Worm (Caenorhabditis elegans) whole organism, young adult: ENCODE data around the gene fipr-6.

Experiments used
- B0336.3 ChIP-seq: fragments of 200-800 bp; sonication (Bioruptor generic); IDR thresholded peaks from 2 replicates; pipeline ENCODE4 v1.3.6; 2022; ENCODE audit warnings: missing genetic modification characterization, missing compliant biosample characterization
- C06A6.2 ChIP-seq: fragments of 200-800 bp; sonication (Bioruptor generic); conservative IDR thresholded peaks from 2 replicates; pipeline ENCODE4 v1.3.6; 2022; ENCODE audit warnings: missing genetic modification characterization, missing compliant biosample characterization
- F10E7.11 ChIP-seq: sonication (generic microtip); optimal IDR thresholded peaks from 2 replicates; lab custom pipeline; 2017; ENCODE audit warnings: mild to moderate bottlenecking, missing genetic modification characterization, moderate library complexity, missing compliant biosample characterization
- F23B12.7 ChIP-seq: sonication (generic microtip); optimal IDR thresholded peaks from 2 replicates; lab custom pipeline; 2017; ENCODE audit warnings: missing genetic modification characterization, mild to moderate bottlenecking, missing compliant biosample characterization, antibody characterized with exemption, moderate library complexity; ENCODE audit not compliant: insufficient read depth
- F39B2.1 ChIP-seq: fragments of 200-800 bp; sonication (Bioruptor generic); IDR thresholded peaks from 2 replicates; pipeline ENCODE4 v1.3.6; 2022; ENCODE audit warnings: missing genetic modification reagents, missing genetic modification characterization, missing compliant biosample characterization
- F52B5.7 ChIP-seq: sonication (generic microtip); optimal IDR thresholded peaks from 2 replicates; lab custom pipeline; 2016; ENCODE audit warnings: mild to moderate bottlenecking, missing genetic modification characterization, missing compliant biosample characterization
- F57A8.1 ChIP-seq: fragments of 200-800 bp; sonication (Bioruptor generic); optimal IDR thresholded peaks from 2 replicates; lab custom pipeline; 2018; ENCODE audit warnings: mild to moderate bottlenecking, missing genetic modification characterization, moderate library complexity, missing compliant biosample characterization
- aptf-2 ChIP-seq: fragments of 200-800 bp; sonication (Bioruptor generic); conservative IDR thresholded peaks from 2 replicates; pipeline ENCODE4 v1.3.6; 2022; ENCODE audit warnings: missing genetic modification reagents, missing genetic modification characterization, missing compliant biosample characterization
- atf-7 ChIP-seq: sonication (generic microtip); optimal IDR thresholded peaks from 2 replicates; lab custom pipeline; 2017; ENCODE audit warnings: mild to moderate bottlenecking, missing genetic modification characterization, missing compliant biosample characterization
- attf-3 ChIP-seq: fragments of 200-800 bp; sonication (Bioruptor generic); conservative IDR thresholded peaks from 2 replicates; pipeline ENCODE4 v1.3.6; 2022; ENCODE audit warnings: missing genetic modification reagents, missing genetic modification characterization, missing compliant biosample characterization
- attf-5 ChIP-seq: fragments of 200-800 bp; sonication (Bioruptor generic); optimal IDR thresholded peaks from 2 replicates; lab custom pipeline; 2018; ENCODE audit warnings: mild to moderate bottlenecking, missing genetic modification characterization, missing compliant biosample characterization
- cebp-1 ChIP-seq, 2 experiments: fragments of 200-800 bp in 1 of 2; sonication (Bioruptor generic) in 1 of 2; sonication (generic microtip) in 1 of 2; IDR thresholded peaks in 1 of 2; optimal IDR thresholded peaks in 1 of 2; 2 replicates each; pipeline versions ENCODE4 v1.3.6 to Lab custom; 2017 to 2022; ENCODE audit warnings: missing compliant biosample characterization in 2 of 2, missing genetic modification characterization in 2 of 2, mild to moderate bottlenecking in 1 of 2, missing genetic modification reagents in 1 of 2, moderate library complexity in 1 of 2
- cebp-2 ChIP-seq: fragments of 200-800 bp; sonication (Bioruptor generic); IDR thresholded peaks from 2 replicates; pipeline ENCODE4 v1.3.6; 2022; ENCODE audit warnings: missing genetic modification characterization, missing compliant biosample characterization
- ceh-100 ChIP-seq: fragments of 200-800 bp; sonication (Bioruptor generic); IDR thresholded peaks from 2 replicates; pipeline ENCODE4 v1.3.6; 2022; ENCODE audit warnings: missing genetic modification reagents, missing genetic modification characterization, missing compliant biosample characterization
- ceh-27 ChIP-seq: fragments of 200-800 bp; sonication (Bioruptor generic); optimal IDR thresholded peaks from 2 replicates; lab custom pipeline; 2018; ENCODE audit warnings: mild to moderate bottlenecking, missing genetic modification characterization, moderate library complexity, missing compliant biosample characterization
- dpff-1 ChIP-seq: sonication (generic microtip); optimal IDR thresholded peaks from 2 replicates; lab custom pipeline; 2017; ENCODE audit warnings: mild to moderate bottlenecking, missing genetic modification characterization, missing compliant biosample characterization
- fkh-3 ChIP-seq: sonication (generic microtip); optimal IDR thresholded peaks from 2 replicates; lab custom pipeline; 2016; ENCODE audit warnings: mild to moderate bottlenecking, missing genetic modification characterization, missing compliant biosample characterization
- hlh-12 ChIP-seq: sonication (generic microtip); optimal IDR thresholded peaks from 2 replicates; lab custom pipeline; 2016; ENCODE audit warnings: missing genetic modification characterization, missing compliant biosample characterization
- hlh-26 ChIP-seq: fragments of 200-800 bp; sonication (Bioruptor generic); conservative IDR thresholded peaks from 2 replicates; pipeline ENCODE4 v1.3.6; 2022; ENCODE audit warnings: missing genetic modification reagents, missing genetic modification characterization, missing compliant biosample characterization
- let-526 ChIP-seq: fragments of 200-800 bp; sonication (Bioruptor generic); IDR thresholded peaks from 2 replicates; pipeline ENCODE4 v1.3.6; 2022; ENCODE audit warnings: missing genetic modification reagents, missing genetic modification characterization, missing compliant biosample characterization
- lin-40 ChIP-seq: sonication (generic microtip); optimal IDR thresholded peaks from 2 replicates; lab custom pipeline; 2016; ENCODE audit warnings: missing genetic modification characterization, mild to moderate bottlenecking, missing compliant biosample characterization, missing genotype, missing genetic modification reagents
- lir-1 ChIP-seq: fragments of 200-800 bp; sonication (Bioruptor generic); conservative IDR thresholded peaks from 2 replicates; pipeline ENCODE4 v1.3.6; 2022; ENCODE audit warnings: missing genetic modification reagents, missing genetic modification characterization, missing compliant biosample characterization
- madf-10 ChIP-seq: sonication (generic microtip); optimal IDR thresholded peaks from 2 replicates; lab custom pipeline; 2016; ENCODE audit warnings: mild to moderate bottlenecking, missing genetic modification characterization, missing compliant biosample characterization
- madf-8 ChIP-seq: fragments of 200-800 bp; sonication (Bioruptor generic); conservative IDR thresholded peaks from 2 replicates; pipeline ENCODE4 v1.3.6; 2022; ENCODE audit warnings: missing genetic modification reagents, missing genetic modification characterization, missing compliant biosample characterization
- mel-28 ChIP-seq: sonication (generic microtip); optimal IDR thresholded peaks from 2 replicates; lab custom pipeline; 2016; ENCODE audit warnings: borderline replicate concordance, mild to moderate bottlenecking, missing genetic modification characterization, missing compliant biosample characterization
- mes-4 ChIP-seq: sonication (generic microtip); optimal IDR thresholded peaks from 2 replicates; lab custom pipeline; 2016; ENCODE audit warnings: missing genotype, missing genetic modification characterization, missing compliant biosample characterization
- nfya-1 ChIP-seq: sonication (generic microtip); optimal IDR thresholded peaks from 2 replicates; lab custom pipeline; 2017; ENCODE audit warnings: antibody characterized with exemption, missing compliant biosample characterization, missing genetic modification characterization, borderline replicate concordance; ENCODE audit not compliant: insufficient read depth
- nhr-179 ChIP-seq: sonication (generic microtip); optimal IDR thresholded peaks from 2 replicates; lab custom pipeline; 2016; ENCODE audit warnings: mild to moderate bottlenecking, missing genetic modification characterization, missing compliant biosample characterization
- nhr-27 ChIP-seq: fragments of 200-800 bp; sonication (Bioruptor generic); optimal IDR thresholded peaks from 2 replicates; lab custom pipeline; 2018; ENCODE audit warnings: mild to moderate bottlenecking, missing genetic modification characterization, moderate library complexity, missing compliant biosample characterization
- nhr-80 ChIP-seq: sonication (generic microtip); optimal IDR thresholded peaks from 2 replicates; lab custom pipeline; 2016; ENCODE audit warnings: missing genetic modification characterization, missing compliant biosample characterization
- pbrm-1 ChIP-seq: fragments of 200-800 bp; sonication (Bioruptor generic); IDR thresholded peaks from 2 replicates; pipeline ENCODE4 v1.3.6; 2022; ENCODE audit warnings: missing genetic modification reagents, missing genetic modification characterization, missing compliant biosample characterization
- rcor-1 ChIP-seq: fragments of 200-800 bp; sonication (Bioruptor generic); IDR thresholded peaks from 2 replicates; pipeline ENCODE4 v1.3.6; 2022; ENCODE audit warnings: missing genetic modification reagents, missing genetic modification characterization, missing compliant biosample characterization
- snpc-1.3 ChIP-seq: sonication (generic microtip); optimal IDR thresholded peaks from 2 replicates; lab custom pipeline; 2017; ENCODE audit warnings: missing genetic modification characterization, mild to moderate bottlenecking, missing compliant biosample characterization, antibody characterized with exemption, moderate library complexity, missing genotype, missing genetic modification reagents; ENCODE audit not compliant: insufficient read depth
- snpc-3.4 ChIP-seq: sonication (generic microtip); optimal IDR thresholded peaks from 2 replicates; lab custom pipeline; 2017; ENCODE audit warnings: missing genetic modification characterization, mild to moderate bottlenecking, missing compliant biosample characterization, antibody characterized with exemption, moderate library complexity, missing genotype, missing genetic modification reagents
- snpc-4 ChIP-seq, 5 experiments: fragments of 150-350 bp in 1 of 5; sonication (generic microtip) in 4 of 5; optimal IDR thresholded peaks; 2 replicates each; lab custom pipeline; 2014 to 2018; ENCODE audit warnings: missing genetic modification characterization in 5 of 5, missing biosample characterization in 3 of 5, antibody characterized with exemption in 2 of 5, mild to moderate bottlenecking in 2 of 5, missing compliant biosample characterization in 2 of 5, missing genotype in 2 of 5, moderate library complexity in 2 of 5, missing genetic modification reagents in 1 of 5
- sptf-2 ChIP-seq: fragments of 200-800 bp; sonication (Bioruptor generic); optimal IDR thresholded peaks from 2 replicates; lab custom pipeline; 2018; ENCODE audit warnings: mild to moderate bottlenecking, missing genetic modification characterization, missing compliant biosample characterization
- tbp1 ChIP-seq: fragments of 200-800 bp; sonication (Bioruptor generic); optimal IDR thresholded peaks from 2 replicates; lab custom pipeline; 2018; ENCODE audit warnings: mild to moderate bottlenecking, missing genetic modification characterization, missing compliant biosample characterization
- unc-130 ChIP-seq: sonication (generic microtip); optimal IDR thresholded peaks from 2 replicates; lab custom pipeline; 2016; ENCODE audit warnings: missing genetic modification reagents, missing genetic modification characterization, missing compliant biosample characterization
- unc-62 ChIP-seq: fragments of 150-350 bp; optimal IDR thresholded peaks from 2 replicates; lab custom pipeline; 2014; ENCODE audit warnings: missing biosample characterization, missing genetic modification reagents, missing genetic modification characterization
- zfh-2 ChIP-seq: fragments of 200-800 bp; sonication (Bioruptor generic); conservative IDR thresholded peaks from 2 replicates; pipeline ENCODE4 v1.3.6; 2022; ENCODE audit warnings: missing genetic modification reagents, missing genetic modification characterization, missing compliant biosample characterization
- ztf-25 ChIP-seq: fragments of 200-800 bp; sonication (Bioruptor generic); IDR thresholded peaks from 2 replicates; pipeline ENCODE4 v1.3.6; 2022; ENCODE audit warnings: missing genetic modification reagents, missing genetic modification characterization, missing compliant biosample characterization
- ztf-28 ChIP-seq: fragments of 200-800 bp; sonication (Bioruptor generic); IDR thresholded peaks from 2 replicates; pipeline ENCODE4 v1.3.6; 2022; ENCODE audit warnings: missing genetic modification reagents, missing genetic modification characterization, missing compliant biosample characterization

The fipr-6 gene

ce11 chrV:10244018-10244720 is 13.1 kb downstream of the fipr-6 start:
- peak; percentile 61 for TF ChIP-seq nhr-80 (tag; lab: Kevin White, UChicago)
- no peak for TF ChIP-seq atf-7 (tag; lab: Kevin White, UChicago)

- TF ChIP-seq B0336.3 (GFP tag; lab: Robert Waterston, UW) (no peak), tbp1 (GFP tag; lab: Kevin White, UChicago) (no peak), unc-62 (GFP tag; lab: Kevin White, UChicago) (peak; percentile 91), cebp-1 (GFP tag; IDR thresholded peaks at IDR 0.05; lab: Robert Waterston, UW) (no peak), cebp-1 (tag; optimal IDR thresholded peaks at IDR 0.05; lab: Kevin White, UChicago) (peak; percentile 34), zfh-2 (GFP tag; lab: Robert Waterston, UW) (no peak)
- TF ChIP-seq, all 124 proteins: peak for 2
Measured at ce11 chrV:10245615-10246014, 14.6 kb downstream of the fipr-6 start.

ce11 chrV:10246443-10246885 is 15.4 kb downstream of the fipr-6 start:
- TF ChIP-seq C06A6.2 (GFP tag; lab: Robert Waterston, UW), result no peak
- no peak for TF ChIP-seq hlh-26
- no peak for TF ChIP-seq cebp-1 (GFP tag; IDR thresholded peaks at IDR 0.05; lab: Robert Waterston, UW)
- TF ChIP-seq cebp-1 (tag; optimal IDR thresholded peaks at IDR 0.05; lab: Kevin White, UChicago), result peak; percentile 28
- TF ChIP-seq unc-130 (GFP tag; lab: Kevin White, UChicago), result no peak
- TF ChIP-seq snpc-1.3 (tag; lab: Kevin White, UChicago), result no peak
- no peak for TF ChIP-seq mel-28 (tag; lab: Kevin White, UChicago)
- no peak for TF ChIP-seq lin-40 (tag; lab: Kevin White, UChicago)
- TF ChIP-seq F39B2.1 (GFP tag; lab: Robert Waterston, UW), result no peak
- no peak for TF ChIP-seq aptf-2 (GFP tag; lab: Robert Waterston, UW)
- TF ChIP-seq mes-4 (tag; lab: Kevin White, UChicago), result no peak
- no peak for TF ChIP-seq dpff-1
- no peak for TF ChIP-seq lir-1 (GFP tag; lab: Robert Waterston, UW)
- TF ChIP-seq snpc-3.4 (tag; lab: Kevin White, UChicago), result no peak
- no peak for TF ChIP-seq F57A8.1 (GFP tag; lab: Kevin White, UChicago)
- no peak for TF ChIP-seq ceh-100
- no peak for TF ChIP-seq cebp-2 (GFP tag; lab: Robert Waterston, UW)
- TF ChIP-seq ztf-28 (GFP tag; lab: Robert Waterston, UW), result no peak
- no peak for TF ChIP-seq F23B12.7 (tag; lab: Kevin White, UChicago)
- no peak for TF ChIP-seq sptf-2
- TF ChIP-seq hlh-12 (tag; lab: Kevin White, UChicago), result no peak
- no peak for TF ChIP-seq rcor-1 (GFP tag; lab: Robert Waterston, UW)
- no peak for TF ChIP-seq F52B5.7 (tag; lab: Kevin White, UChicago)
- TF ChIP-seq pbrm-1, result no peak
- TF ChIP-seq ceh-27 (GFP tag; lab: Kevin White, UChicago), result no peak
- no peak for TF ChIP-seq nhr-27 (tag; lab: Kevin White, UChicago)
- TF ChIP-seq unc-62 (GFP tag; lab: Kevin White, UChicago), result no peak
- no peak for TF ChIP-seq madf-10
- no peak for TF ChIP-seq let-526 (GFP tag; lab: Robert Waterston, UW)
- no peak for TF ChIP-seq nhr-179 (tag; lab: Kevin White, UChicago)
- TF ChIP-seq attf-5 (GFP tag; lab: Kevin White, UChicago), result peak; percentile 34
- 0 out of 2 replicates have a peak, but pooled peaks have one; percentile 23 for TF ChIP-seq madf-8 (GFP tag; lab: Robert Waterston, UW)
- no peak for TF ChIP-seq atf-7 (tag; lab: Kevin White, UChicago)
- no peak for TF ChIP-seq nfya-1
- no peak for TF ChIP-seq F10E7.11
- TF ChIP-seq snpc-4 (GFP tag; optimal IDR thresholded peaks at IDR 0.05; lab: Kevin White, UChicago), result no peak
- TF ChIP-seq snpc-4 (tag; optimal IDR thresholded peaks at IDR 0.05; lab: Kevin White, UChicago), result no peak
- no peak for TF ChIP-seq ztf-25
- no peak for TF ChIP-seq fkh-3 (tag; lab: Kevin White, UChicago)
- TF ChIP-seq attf-3, result no peak
